Fruit fly (Drosophila melanogaster) whole organism, embryonic: ENCODE data around the gene Vha68-3.
A peak's percentile ranks its signal among the peaks of the same experiment; 100 is the strongest.

Experiments used
- Blimp-1 ChIP-seq: fragments of 200-800 bp; sonication (Bioruptor generic); optimal IDR thresholded peaks from 3 replicates; lab custom pipeline; 2018; ENCODE audit warnings: missing biosample characterization, missing genetic modification characterization, mild to moderate bottlenecking, moderate library complexity, missing genetic modification reagents
- CG10959 ChIP-seq: fragments of 200-800 bp; sonication (Bioruptor generic); IDR thresholded peaks from 2 replicates; pipeline ENCODE4 v1.3.6; 2022; ENCODE audit warnings: missing biosample characterization, missing genetic modification characterization
- CG11085 ChIP-seq: fragments of 200-800 bp; sonication (Bioruptor generic); IDR thresholded peaks from 2 replicates; pipeline ENCODE4 v1.3.6; 2022; ENCODE audit warnings: missing biosample characterization, missing genetic modification characterization
- CG12071 ChIP-seq: fragments of 200-800 bp; sonication (Bioruptor generic); optimal IDR thresholded peaks from 3 replicates; lab custom pipeline; 2018; ENCODE audit warnings: missing biosample characterization, mild to moderate bottlenecking, missing genetic modification characterization
- CG1233 ChIP-seq: fragments of 200-800 bp; sonication (Bioruptor generic); optimal IDR thresholded peaks from 4 replicates; lab custom pipeline; 2018; ENCODE audit warnings: missing biosample characterization, mild to moderate bottlenecking, missing genetic modification characterization
- CG15073 ChIP-seq: fragments of 200-800 bp; sonication (Bioruptor generic); optimal IDR thresholded peaks from 2 replicates; lab custom pipeline; 2016; ENCODE audit warnings: missing biosample characterization, missing genetic modification characterization
- CG15269 ChIP-seq: fragments of 200-800 bp; sonication (Bioruptor generic); optimal IDR thresholded peaks from 2 replicates; lab custom pipeline; 2018; ENCODE audit warnings: missing biosample characterization, mild to moderate bottlenecking, missing genetic modification characterization, moderate library complexity
- CG1603 ChIP-seq: fragments of 200-800 bp; sonication (Bioruptor generic); optimal IDR thresholded peaks from 2 replicates; lab custom pipeline; 2019; ENCODE audit warnings: missing biosample characterization, mild to moderate bottlenecking, missing genetic modification characterization, moderate library complexity
- CG18599 ChIP-seq: fragments of 200-800 bp; sonication (Bioruptor generic); optimal IDR thresholded peaks from 3 replicates; lab custom pipeline; 2017; ENCODE audit warnings: missing biosample characterization, missing genetic modification characterization, mild to moderate bottlenecking, moderate library complexity, missing genetic modification reagents
- CG2712 ChIP-seq: fragments of 200-800 bp; optimal IDR thresholded peaks from 3 replicates; lab custom pipeline; 2019; ENCODE audit warnings: missing biosample characterization, mild to moderate bottlenecking, missing genetic modification characterization, moderate library complexity
- CG30403 ChIP-seq: fragments of 200-800 bp; sonication (Bioruptor generic); optimal IDR thresholded peaks from 3 replicates; lab custom pipeline; 2016; ENCODE audit warnings: missing biosample characterization, missing genetic modification characterization
- CG31388 ChIP-seq: fragments of 200-800 bp; sonication (Bioruptor generic); optimal IDR thresholded peaks from 2 replicates; lab custom pipeline; 2016; ENCODE audit warnings: missing biosample characterization, missing genetic modification characterization
- CG34376 ChIP-seq: fragments of 200-800 bp; sonication (Bioruptor generic); optimal IDR thresholded peaks from 2 replicates; lab custom pipeline; 2018; ENCODE audit warnings: missing biosample characterization, mild to moderate bottlenecking, missing genetic modification characterization
- CG3726 ChIP-seq: fragments of 200-800 bp; sonication (Bioruptor generic); IDR thresholded peaks from 3 replicates; pipeline ENCODE4, ENCODE4 v1.3.6; 2022; ENCODE audit warnings: missing biosample characterization, missing genetic modification characterization
- CG4617 ChIP-seq: fragments of 200-800 bp; sonication (Bioruptor generic); optimal IDR thresholded peaks from 3 replicates; lab custom pipeline; 2016; ENCODE audit warnings: missing biosample characterization, missing genetic modification characterization, borderline replicate concordance
- CG5245 ChIP-seq: fragments of 200-800 bp; sonication (Bioruptor generic); optimal IDR thresholded peaks from 3 replicates; lab custom pipeline; 2016; ENCODE audit warnings: missing biosample characterization, missing genetic modification characterization
- CG5953 ChIP-seq: fragments of 200-800 bp; sonication (Bioruptor generic); IDR thresholded peaks from 2 replicates; pipeline ENCODE4 v1.3.6; 2022; ENCODE audit warnings: missing biosample characterization, missing genetic modification characterization
- CG7357 ChIP-seq: fragments of 200-800 bp; sonication (Bioruptor generic); IDR thresholded peaks from 3 replicates; pipeline ENCODE4 v1.3.6; 2022; ENCODE audit warnings: missing biosample characterization, missing genetic modification characterization
- D19B ChIP-seq: fragments of 200-800 bp; sonication (Bioruptor generic); optimal IDR thresholded peaks from 2 replicates; lab custom pipeline; 2017; ENCODE audit warnings: missing biosample characterization, mild to moderate bottlenecking, missing genetic modification characterization
- Dfd ChIP-seq, 2 experiments: fragments of >200 bp; optimal IDR thresholded peaks; 2 replicates each; lab custom pipeline; 2017; ENCODE audit warnings: missing biosample characterization in 2 of 2, missing genetic modification characterization in 2 of 2
- Dref ChIP-seq: fragments of 200-800 bp; sonication (Bioruptor generic); IDR thresholded peaks from 2 replicates; pipeline ENCODE4 v1.3.6; 2022; ENCODE audit warnings: missing biosample characterization, missing genetic modification characterization
- Fer2 ChIP-seq: fragments of 200-800 bp; sonication (Bioruptor generic); optimal IDR thresholded peaks from 2 replicates; lab custom pipeline; 2018; ENCODE audit warnings: missing biosample characterization, mild to moderate bottlenecking, missing genetic modification characterization, moderate library complexity
- Hand ChIP-seq: fragments of 200-800 bp; sonication (Bioruptor generic); optimal IDR thresholded peaks from 2 replicates; lab custom pipeline; 2017; ENCODE audit warnings: mild to moderate bottlenecking, missing biosample characterization, missing genetic modification reagents, missing genetic modification characterization
- Med ChIP-seq: fragments of 200-800 bp; sonication (Bioruptor generic); peaks from one replicate; lab custom pipeline; 2016; ENCODE audit warnings: missing biosample characterization, missing genetic modification characterization, mild to moderate bottlenecking, inconsistent platforms, moderate library complexity
- Opbp ChIP-seq: fragments of 200-800 bp; sonication (Bioruptor generic); IDR thresholded peaks from 3 replicates; pipeline ENCODE4 v1.3.6; 2022; ENCODE audit warnings: missing biosample characterization, missing genetic modification characterization; ENCODE audit not compliant: partially characterized antibody
- Ravus ChIP-seq: fragments of 200-800 bp; sonication (Bioruptor generic); IDR thresholded peaks from 2 replicates; pipeline ENCODE4 v1.3.6; 2022; ENCODE audit warnings: missing biosample characterization, missing genetic modification characterization
- Six4 ChIP-seq: fragments of 200-800 bp; sonication (Bioruptor generic); optimal IDR thresholded peaks from 2 replicates; lab custom pipeline; 2016; ENCODE audit warnings: missing biosample characterization, missing genetic modification characterization
- Stat92E ChIP-seq, 3 experiments: fragments of >200 bp in 2 of 3; fragments of 200-800 bp in 1 of 3; sonication (Bioruptor generic) in 1 of 3; optimal IDR thresholded peaks; 2 replicates each; lab custom pipeline; 2017 to 2019; ENCODE audit warnings: missing biosample characterization in 3 of 3, missing genetic modification characterization in 3 of 3, mild to moderate bottlenecking in 1 of 3, moderate library complexity in 1 of 3
- ara ChIP-seq: fragments of 200-800 bp; sonication (Bioruptor generic); IDR thresholded peaks from 2 replicates; pipeline ENCODE4 v1.3.6; 2022; ENCODE audit warnings: missing biosample characterization, missing genetic modification characterization
- bsh ChIP-seq, 2 experiments: fragments of 200-800 bp; sonication (Bioruptor generic); optimal IDR thresholded peaks; 2 replicates each; lab custom pipeline; 2017 to 2018; ENCODE audit warnings: mild to moderate bottlenecking in 2 of 2, missing biosample characterization in 2 of 2, missing genetic modification characterization in 2 of 2, moderate library complexity in 1 of 2
- crol ChIP-seq: fragments of 200-800 bp; sonication (Bioruptor generic); IDR thresholded peaks from 2 replicates; pipeline ENCODE4 v1.3.6; 2022; ENCODE audit warnings: missing biosample characterization, missing genetic modification characterization
- dm ChIP-seq: fragments of 200-800 bp; sonication (Bioruptor generic); optimal IDR thresholded peaks from 3 replicates; lab custom pipeline; 2016; ENCODE audit warnings: missing biosample characterization, missing genetic modification characterization
- esg ChIP-seq: fragments of 200-800 bp; sonication (Bioruptor generic); conservative IDR thresholded peaks from 2 replicates; pipeline ENCODE4 v1.3.6; 2022; ENCODE audit warnings: missing biosample characterization, missing genetic modification characterization
- ewg ChIP-seq: fragments of 200-800 bp; sonication (Bioruptor generic); optimal IDR thresholded peaks from 3 replicates; lab custom pipeline; 2017; ENCODE audit warnings: mild to moderate bottlenecking, missing biosample characterization, missing genetic modification reagents, missing genetic modification characterization
- exex ChIP-seq: fragments of 200-800 bp; sonication (Bioruptor generic); optimal IDR thresholded peaks from 4 replicates; lab custom pipeline; 2018; ENCODE audit warnings: missing biosample characterization, mild to moderate bottlenecking, missing genetic modification characterization, moderate library complexity
- grau ChIP-seq: fragments of 200-800 bp; optimal IDR thresholded peaks from 3 replicates; lab custom pipeline; 2019; ENCODE audit warnings: missing biosample characterization, mild to moderate bottlenecking, missing genetic modification characterization, moderate library complexity
- ind ChIP-seq: fragments of 200-800 bp; sonication (Bioruptor generic); optimal IDR thresholded peaks from 3 replicates; lab custom pipeline; 2016; ENCODE audit warnings: missing biosample characterization, missing genetic modification characterization
- kay ChIP-seq: fragments of 200-800 bp; sonication (Bioruptor generic); optimal IDR thresholded peaks from 2 replicates; lab custom pipeline; 2016; ENCODE audit warnings: missing biosample characterization, missing genetic modification characterization
- lab ChIP-seq: fragments of 200-800 bp; sonication (Bioruptor generic); optimal IDR thresholded peaks from 3 replicates; lab custom pipeline; 2017; ENCODE audit warnings: missing biosample characterization, missing genetic modification characterization, mild to moderate bottlenecking, moderate library complexity, missing genetic modification reagents
- lov ChIP-seq, 2 experiments: fragments of 200-800 bp in 1 of 2; fragments of >200 bp in 1 of 2; sonication (Bioruptor generic) in 1 of 2; IDR thresholded peaks in 1 of 2; optimal IDR thresholded peaks in 1 of 2; 2 replicates in 1 of 2; 3 replicates in 1 of 2; pipeline versions ENCODE4 v1.3.6 to Lab custom; 2017 to 2022; ENCODE audit warnings: missing biosample characterization in 1 of 2, missing genetic modification characterization in 1 of 2
- pan ChIP-seq, 4 experiments: fragments of >200 bp in 3 of 4; fragments of 200-800 bp in 1 of 4; sonication (Bioruptor generic) in 1 of 4; optimal IDR thresholded peaks in 3 of 4; IDR thresholded peaks in 1 of 4; 2 replicates each; pipeline versions ENCODE4 v1.3.6 to Lab custom; 2017 to 2022; ENCODE audit warnings: missing biosample characterization in 2 of 4, missing genetic modification characterization in 2 of 4, mixed read lengths in 1 of 4
- psq ChIP-seq: fragments of 200-800 bp; sonication (Bioruptor generic); optimal IDR thresholded peaks from 2 replicates; lab custom pipeline; 2017; ENCODE audit warnings: missing biosample characterization, missing genetic modification characterization
- pum ChIP-seq: fragments of 200-800 bp; sonication (Bioruptor generic); optimal IDR thresholded peaks from 2 replicates; lab custom pipeline; 2016; ENCODE audit warnings: missing biosample characterization, missing genetic modification characterization
- repo ChIP-seq: fragments of 200-800 bp; sonication (Bioruptor generic); optimal IDR thresholded peaks from 2 replicates; lab custom pipeline; 2016; ENCODE audit warnings: missing biosample characterization, missing genetic modification characterization
- seq ChIP-seq: fragments of 200-800 bp; sonication (Bioruptor generic); IDR thresholded peaks from 2 replicates; pipeline ENCODE4 v1.3.6; 2022; ENCODE audit warnings: missing biosample characterization, missing genetic modification characterization
- slou ChIP-seq: fragments of 200-800 bp; sonication (Bioruptor generic); optimal IDR thresholded peaks from 3 replicates; lab custom pipeline; 2016; ENCODE audit warnings: missing biosample characterization, missing genetic modification characterization
- toy ChIP-seq: fragments of 200-800 bp; sonication (Bioruptor generic); IDR thresholded peaks from 2 replicates; pipeline ENCODE4 v1.3.6; 2022; ENCODE audit warnings: missing biosample characterization, missing genetic modification characterization
- twi ChIP-seq: fragments of 200-800 bp; optimal IDR thresholded peaks from 2 replicates; lab custom pipeline; 2019; ENCODE audit warnings: missing biosample characterization, mild to moderate bottlenecking, missing genetic modification characterization, moderate library complexity
- zfh1 ChIP-seq: fragments of 200-800 bp; sonication (Bioruptor generic); IDR thresholded peaks from 3 replicates; pipeline ENCODE4 v1.3.6; 2022; ENCODE audit warnings: missing biosample characterization, missing genetic modification characterization

Gene Vha68-3

DNA sequence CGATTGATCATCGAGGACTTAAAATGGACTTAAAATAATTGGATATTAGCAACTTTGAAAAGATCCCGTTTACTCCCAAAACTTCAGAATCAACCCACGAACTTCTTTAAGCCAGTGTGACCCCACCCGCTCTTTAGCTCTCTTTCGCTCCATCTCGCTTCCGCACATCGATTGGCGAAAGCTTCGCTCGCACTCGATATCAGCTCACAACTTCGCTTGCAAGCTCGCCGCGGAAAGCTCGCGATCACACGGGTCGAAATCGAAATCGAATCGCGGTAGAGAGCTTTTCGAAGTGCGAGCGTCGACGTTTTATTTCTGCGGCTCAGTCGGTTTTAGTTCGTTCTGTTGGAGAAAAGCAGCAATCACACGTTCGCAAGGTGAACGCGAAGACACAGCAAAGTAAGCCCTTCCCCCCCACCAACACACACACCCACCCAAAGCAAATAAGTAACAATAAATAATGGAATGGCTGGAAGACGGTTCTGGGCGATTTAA, 4.5 kb upstream of the Vha68-3 start, which contains the start of gene Vha68-2 (continued):
- TF ChIP-seq slou (GFP tag; lab: Kevin White, UChicago) (no peak), twi (tag; lab: Kevin White, UChicago) (no peak), D19B (GFP tag; lab: Kevin White, UChicago) (no peak), psq (GFP tag; lab: Kevin White, UChicago) (peak; percentile 17), CG1233 (GFP tag; lab: Kevin White, UChicago) (no peak), Dfd (GFP tag; optimal IDR thresholded peaks at IDR 0.05; lab: Kevin White, UChicago) (no peak), grau (tag; lab: Kevin White, UChicago) (peak; percentile 55), Six4 (GFP tag; lab: Kevin White, UChicago) (peak; percentile 32), Fer2 (no peak), Stat92E (GFP tag; optimal IDR thresholded peaks at IDR 0.05; lab: Kevin White, UChicago) (no peak), CG15073 (GFP tag; lab: Kevin White, UChicago) (no peak), seq (GFP tag; lab: Robert Waterston, UW) (no peak; the same call in 1 of the 2 replicates), crol (peak; percentile 73), toy (GFP tag; lab: Robert Waterston, UW) (no peak), Med (GFP tag; lab: Kevin White, UChicago) (peak; percentile 87), CG18599 (no peak), pan (optimal IDR thresholded peaks at IDR 0.05; lab: Kevin White, UChicago) (no peak), pan (GFP tag; optimal IDR thresholded peaks at IDR 0.05 in 1 of 2, IDR thresholded peaks at IDR 0.05 in 1 of 2) (peak in 1 of 2 experiments; percentile 6), CG5245 (GFP tag; lab: Kevin White, UChicago) (no peak), CG34376 (GFP tag; lab: Kevin White, UChicago) (peak; percentile 12), CG11085 (no peak), ewg (GFP tag; lab: Kevin White, UChicago) (peak; percentile 45), CG5953 (GFP tag; lab: Robert Waterston, UW) (no peak), dm (GFP tag; lab: Kevin White, UChicago) (peak; percentile 51), CG1603 (peak; percentile 75), ara (GFP tag; lab: Robert Waterston, UW) (no peak), Blimp-1 (GFP tag; lab: Kevin White, UChicago) (no peak), Dref (GFP tag; lab: Robert Waterston, UW) (peak; percentile 86), zfh1 (GFP tag; lab: Robert Waterston, UW) (peak; percentile 75), Hand (GFP tag; lab: Kevin White, UChicago) (peak; percentile 56), CG3726 (no peak), CG12071 (peak; percentile 25), Ravus (GFP tag; lab: Robert Waterston, UW) (no peak), exex (tag; lab: Kevin White, UChicago) (peak; percentile 3), CG15269 (tag; lab: Kevin White, UChicago) (peak; percentile 65), CG31388 (GFP tag; lab: Kevin White, UChicago) (no peak), kay (GFP tag; lab: Kevin White, UChicago) (no peak), CG2712 (tag; lab: Kevin White, UChicago) (no peak), esg (GFP tag; lab: Robert Waterston, UW) (no peak), repo (GFP tag; lab: Kevin White, UChicago) (peak; percentile 14), CG10959 (0 out of 2 replicates have a peak, but pooled peaks have one; percentile 7), pum (GFP tag; lab: Kevin White, UChicago) (peak; percentile 45), Opbp (GFP tag; lab: Robert Waterston, UW) (0 out of 3 replicates have a peak, but pooled peaks have one; percentile 32), lov (optimal IDR thresholded peaks at IDR 0.05; lab: Kevin White, UChicago) (no peak), lov (GFP tag; IDR thresholded peaks at IDR 0.05; lab: Robert Waterston, UW) (no peak), lab (GFP tag; lab: Kevin White, UChicago) (peak; percentile 67), ind (GFP tag; lab: Kevin White, UChicago) (peak; percentile 29), CG7357 (GFP tag; lab: Robert Waterston, UW) (no peak), bsh (GFP tag; optimal IDR thresholded peaks at IDR 0.05; lab: Kevin White, UChicago) (peak; percentile 39 to 42), CG4617 (GFP tag; lab: Kevin White, UChicago) (no peak), CG30403 (GFP tag; lab: Kevin White, UChicago) (peak; percentile 63)
